Worm (Caenorhabditis elegans): ENCODE measurements around the gene T01G1.4.

Gene T01G1.4

ce11 chrIV:11352768-11353167 is 8.5 kb downstream of the T01G1.4 start:
- peak; percentile 37 for TF ChIP-seq rnt-1 (tag; optimal IDR thresholded peaks at IDR 0.05)
- no peak for TF ChIP-seq dpl-1 (GFP tag; optimal IDR thresholded peaks at IDR 0.05)
- no peak for TF ChIP-seq fkh-8 (tag; optimal IDR thresholded peaks at IDR 0.05)
- no peak for TF ChIP-seq tlp-1 (tag; optimal IDR thresholded peaks at IDR 0.05)
- TF ChIP-seq hpl-2 (GFP tag; optimal IDR thresholded peaks at IDR 0.05): no peak
- no peak for TF ChIP-seq xbp-1 (tag; optimal IDR thresholded peaks at IDR 0.05)
- TF ChIP-seq nhr-11 (tag; optimal IDR thresholded peaks at IDR 0.05): no peak
- TF ChIP-seq nhr-71 (tag; optimal IDR thresholded peaks at IDR 0.05): peak; percentile 22
- no peak for TF ChIP-seq ceh-88 (GFP tag; IDR thresholded peaks at IDR 0.05)
- no peak for TF ChIP-seq lin-35 (GFP tag; optimal IDR thresholded peaks at IDR 0.05)

ce11 chrIV:11351563-11351962 is 9.7 kb downstream of the T01G1.4 start:
- TF ChIP-seq nhr-71 (tag; optimal IDR thresholded peaks at IDR 0.05) (peak; percentile 10), ceh-90 (tag; optimal IDR thresholded peaks at IDR 0.05) (no peak), unc-62 (GFP tag; optimal IDR thresholded peaks at IDR 0.05) (no peak), nhr-47 (tag; optimal IDR thresholded peaks at IDR 0.05) (peak; percentile 3), mep-1 (tag; optimal IDR thresholded peaks at IDR 0.05) (no peak), nhr-28 (tag; optimal IDR thresholded peaks at IDR 0.05) (no peak), rnt-1 (tag; optimal IDR thresholded peaks at IDR 0.05) (no peak), dsc-1 (tag; optimal IDR thresholded peaks at IDR 0.05) (no peak), xbp-1 (tag; optimal IDR thresholded peaks at IDR 0.05) (no peak), dpl-1 (GFP tag; optimal IDR thresholded peaks at IDR 0.05) (no peak), ceh-63 (GFP tag; optimal IDR thresholded peaks at IDR 0.05) (no peak), vab-15 (tag; optimal IDR thresholded peaks at IDR 0.05) (no peak), ama-1 (optimal IDR thresholded peaks at IDR 0.05) (no peak), mdl-1 (tag; optimal IDR thresholded peaks at IDR 0.05) (no peak), nhr-19 (GFP tag; conservative IDR thresholded peaks at IDR 0.05) (no peak), fos-1 (tag; optimal IDR thresholded peaks at IDR 0.05) (no peak), efl-1 (optimal IDR thresholded peaks at IDR 0.05) (no peak), efl-1 (GFP tag; optimal IDR thresholded peaks at IDR 0.05 in 1 of 2) (peak in 1 of 2 experiments; percentile 61), lin-14 (GFP tag; optimal IDR thresholded peaks at IDR 0.05) (peak; percentile 54)

- TF ChIP-seq jun-1 (tag; optimal IDR thresholded peaks at IDR 0.05): no peak
- peak; percentile 75 for TF ChIP-seq rnt-1 (tag; optimal IDR thresholded peaks at IDR 0.05)
- peak; percentile 41 for TF ChIP-seq nhr-20 (tag; optimal IDR thresholded peaks at IDR 0.05)
- peak; percentile 93 for TF ChIP-seq lin-14 (GFP tag; optimal IDR thresholded peaks at IDR 0.05)
- no peak for TF ChIP-seq C34B4.2 (tag; optimal IDR thresholded peaks at IDR 0.05)
- no peak for TF ChIP-seq nhr-85 (tag)
- no peak for TF ChIP-seq C04F5.9 (tag; optimal IDR thresholded peaks at IDR 0.05)
- no peak for TF ChIP-seq egl-27 (tag; optimal IDR thresholded peaks at IDR 0.05)
- no peak for TF ChIP-seq elt-2 (tag; optimal IDR thresholded peaks at IDR 0.05)
- no peak for TF ChIP-seq mab-9 (GFP tag; IDR thresholded peaks at IDR 0.05)
- no peak for TF ChIP-seq unc-62 (GFP tag; optimal IDR thresholded peaks at IDR 0.05)
- peak; percentile 66 for TF ChIP-seq lin-39 (tag; optimal IDR thresholded peaks at IDR 0.05)
- TF ChIP-seq F16B12.6 (tag; optimal IDR thresholded peaks at IDR 0.05): no peak
- TF ChIP-seq fkh-10 (GFP tag; optimal IDR thresholded peaks at IDR 0.05): no peak
- peak; percentile 38; the same call in 1 of the 2 replicates for TF ChIP-seq unc-98 (GFP tag; IDR thresholded peaks at IDR 0.05)
- TF ChIP-seq nhr-77 (tag; optimal IDR thresholded peaks at IDR 0.05): no peak
- no peak for TF ChIP-seq grh-1 (GFP tag; IDR thresholded peaks at IDR 0.05)
- TF ChIP-seq lsy-2 (tag; optimal IDR thresholded peaks at IDR 0.05): peak; percentile 31 to 45
- TF ChIP-seq nhr-90 (tag; optimal IDR thresholded peaks at IDR 0.05; ENCODE audit: poor library complexity): no peak
- no peak for TF ChIP-seq ceh-8 (GFP tag; optimal IDR thresholded peaks at IDR 0.05)
- TF ChIP-seq vab-15 (tag; optimal IDR thresholded peaks at IDR 0.05): no peak
- TF ChIP-seq pag-3 (tag; optimal IDR thresholded peaks at IDR 0.05; ENCODE audit: borderline replicate concordance, insufficient read depth): peak; percentile 64
- TF ChIP-seq zag-1 (tag; optimal IDR thresholded peaks at IDR 0.05): no peak
- peak; percentile 55 for TF ChIP-seq nhr-19 (GFP tag; conservative IDR thresholded peaks at IDR 0.05)
- TF ChIP-seq swsn-7 (tag; optimal IDR thresholded peaks at IDR 0.05): peak; percentile 24
- no peak for TF ChIP-seq ces-1 (GFP tag; optimal IDR thresholded peaks at IDR 0.05)
- no peak for TF ChIP-seq dsc-1 (tag; optimal IDR thresholded peaks at IDR 0.05)
- TF ChIP-seq sup-37 (GFP tag; optimal IDR thresholded peaks at IDR 0.05): no peak
- TF ChIP-seq unc-130 (tag; optimal IDR thresholded peaks at IDR 0.05): no peak
- no peak for TF ChIP-seq aly-2 (tag; optimal IDR thresholded peaks at IDR 0.05)
- TF ChIP-seq zip-4 (GFP tag; optimal IDR thresholded peaks at IDR 0.05): no peak
Observed at ce11 chrIV:11350809-11351208, 10.5 kb downstream of the T01G1.4 start.
